Worm (Caenorhabditis elegans) whole organism, late embryonic: ENCODE data around the gene abhd-12.

Experiments used
- ceh-45 ChIP-seq: fragments of 200-800 bp; sonication (Bioruptor generic); IDR thresholded peaks from 2 replicates; pipeline ENCODE4 v1.3.6; 2022; ENCODE audit warnings: missing genetic modification reagents, missing genetic modification characterization, missing compliant biosample characterization
- ceh-9 ChIP-seq: sonication (generic microtip); optimal IDR thresholded peaks from 2 replicates; lab custom pipeline; 2016; ENCODE audit warnings: mild to moderate bottlenecking, missing genetic modification characterization, inconsistent platforms, missing compliant biosample characterization
- elt-2 ChIP-seq: sonication (generic microtip); optimal IDR thresholded peaks from 2 replicates; lab custom pipeline; 2016; ENCODE audit warnings: missing genetic modification reagents, missing genetic modification characterization, missing compliant biosample characterization
- fkh-10 ChIP-seq: fragments of 150-350 bp; optimal IDR thresholded peaks from 2 replicates; lab custom pipeline; 2014; ENCODE audit warnings: missing biosample characterization, missing genetic modification reagents, missing genetic modification characterization
- hlh-8 ChIP-seq: sonication (generic microtip); optimal IDR thresholded peaks from 2 replicates; lab custom pipeline; 2016; ENCODE audit warnings: missing genotype, missing genetic modification characterization, missing compliant biosample characterization
- tbx-2 ChIP-seq: sonication (generic microtip); optimal IDR thresholded peaks from 2 replicates; lab custom pipeline; 2016; ENCODE audit warnings: missing genetic modification characterization, missing compliant biosample characterization
- zip-5 ChIP-seq: sonication (generic microtip); optimal IDR thresholded peaks from 2 replicates; lab custom pipeline; 2016; ENCODE audit warnings: missing genetic modification characterization, missing compliant biosample characterization

DNA sequence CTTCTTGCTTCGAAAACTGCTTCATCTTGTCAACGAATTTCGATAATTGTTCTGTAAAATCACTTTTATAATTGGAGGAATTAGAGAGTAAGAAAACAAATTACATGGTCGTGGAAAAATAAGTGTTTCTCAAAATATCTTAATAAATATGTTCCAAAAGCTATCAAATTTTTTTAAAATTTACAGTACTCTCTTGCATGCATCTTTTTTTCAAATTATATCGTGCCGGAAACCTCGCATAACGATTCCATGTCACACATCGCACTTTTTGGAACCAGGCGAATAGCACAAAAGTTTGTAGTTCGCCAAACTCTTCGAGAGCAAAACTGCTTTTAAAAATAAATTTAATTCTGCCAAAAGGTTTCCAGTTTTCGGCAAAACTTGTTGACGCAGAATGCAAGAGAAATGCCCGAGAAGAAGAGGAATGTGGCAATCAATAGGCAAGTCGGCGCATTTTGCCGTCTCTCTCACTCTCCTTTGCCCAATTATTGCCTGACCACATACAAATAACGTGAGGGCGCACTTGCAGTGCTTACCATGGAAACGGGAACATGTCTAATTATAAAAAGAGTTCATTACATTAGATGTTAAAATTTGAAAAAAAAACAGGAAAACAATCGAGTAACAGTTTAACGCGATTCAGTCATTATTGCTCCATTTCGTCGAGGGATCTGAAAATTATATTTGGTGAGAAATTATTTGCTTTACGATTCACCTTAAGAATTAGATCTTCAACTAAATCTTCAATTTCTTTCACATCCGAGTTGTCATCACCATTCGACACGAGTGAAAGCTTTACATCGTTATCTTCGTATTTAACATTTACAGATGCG lies 24.0 kb downstream of the abhd-12 start, which contains the start of gene Y97E10AR.3:
- no peak for TF ChIP-seq zip-5 (tag; lab: Kevin White, UChicago)
- no peak for TF ChIP-seq ceh-9 (tag; lab: Kevin White, UChicago)
- TF ChIP-seq elt-2 (tag; lab: Kevin White, UChicago), result no peak
- no peak for TF ChIP-seq fkh-10
- TF ChIP-seq ceh-45 (GFP tag; lab: Robert Waterston, UW), result no peak
- no peak for TF ChIP-seq tbx-2 (tag; lab: Kevin White, UChicago)
- no peak for TF ChIP-seq hlh-8 (tag; lab: Kevin White, UChicago)
